Worm (Caenorhabditis elegans): ENCODE data around the gene srd-15.

- TF ChIP-seq nhr-12 (tag; optimal IDR thresholded peaks at IDR 0.05) (no peak), snpc-4 (tag; optimal IDR thresholded peaks at IDR 0.05) (no peak), nhr-237 (tag; optimal IDR thresholded peaks at IDR 0.05) (no peak), ztf-11 (tag; optimal IDR thresholded peaks at IDR 0.05) (no peak), elt-3 (tag; optimal IDR thresholded peaks at IDR 0.05) (no peak), M03D4.4 (tag; optimal IDR thresholded peaks at IDR 0.05) (no peak), unc-39 (tag; optimal IDR thresholded peaks at IDR 0.05) (no peak)
These were observed at the start of gene srd-15 for ce11 chrV:5906252-5906651.

Measured in whole organism, mixed stage, embryonic.